Worm (Caenorhabditis elegans): Measurements from ENCODE around the gene ZK353.2.

ZK353.2 gene

ce11 chrIII:8371595-8372305, 26.8 kb upstream of the ZK353.2 start, which contains the start of gene lmbr-1:
lmbr-1 (plus strand) TSS chrIII:8372255.
- peak; percentile 13 for TF ChIP-seq nhr-85 (tag)
- TF ChIP-seq unc-130 (tag; optimal IDR thresholded peaks at IDR 0.05): no peak
- TF ChIP-seq fkh-8 (tag; optimal IDR thresholded peaks at IDR 0.05): no peak
- no peak for TF ChIP-seq efl-1 (optimal IDR thresholded peaks at IDR 0.05)
- TF ChIP-seq efl-1 (GFP tag; optimal IDR thresholded peaks at IDR 0.05 in 1 of 2): peak in 1 of 2 experiments; percentile 46
- peak; percentile 25 for TF ChIP-seq blmp-1 (tag; optimal IDR thresholded peaks at IDR 0.05)
- peak; percentile 93 for TF ChIP-seq dsc-1 (tag; optimal IDR thresholded peaks at IDR 0.05)
- peak; percentile 58 for TF ChIP-seq fkh-4 (tag; optimal IDR thresholded peaks at IDR 0.05; ENCODE audit: borderline replicate concordance)

- TF ChIP-seq rnt-1 (tag; optimal IDR thresholded peaks at IDR 0.05): no peak
- no peak for TF ChIP-seq efl-1 (optimal IDR thresholded peaks at IDR 0.05)
- peak in 1 of 2 experiments; percentile 26 for TF ChIP-seq efl-1 (GFP tag; optimal IDR thresholded peaks at IDR 0.05 in 1 of 2)
These were observed 23.5 kb upstream of the ZK353.2 start, which contains the start of gene met-2 for ce11 chrIII:8375000-8375399. met-2 (plus strand) TSS chrIII:8375300.

DNA sequence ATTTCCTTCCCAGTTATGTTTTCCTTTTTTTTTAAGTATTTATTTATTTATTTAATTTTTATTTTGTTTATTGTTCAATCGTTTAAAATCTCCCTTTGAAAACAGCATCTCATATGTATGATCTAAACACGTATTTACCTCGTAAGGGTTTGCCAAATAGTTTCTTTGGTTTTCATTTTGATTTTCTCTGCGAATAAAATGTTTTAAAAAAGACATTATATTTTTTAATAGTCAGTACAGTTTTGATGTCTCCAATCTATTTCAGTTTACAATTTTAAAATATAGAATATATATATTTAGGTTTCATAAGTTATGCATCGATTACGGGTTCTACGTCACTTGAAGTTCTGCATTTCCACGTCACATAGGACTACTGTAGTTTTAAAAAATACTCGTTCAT, 17.9 kb upstream of the ZK353.2 start, which contains the start of gene R05D3.12:
Gene R05D3.12 (plus strand): TSS at position 301 of the 400 bp plus-strand sequence.
- no peak for TF ChIP-seq sptf-1 (tag; optimal IDR thresholded peaks at IDR 0.05)
- no peak for TF ChIP-seq swsn-7 (tag; optimal IDR thresholded peaks at IDR 0.05)
- no peak for TF ChIP-seq nhr-71 (tag; optimal IDR thresholded peaks at IDR 0.05)
- TF ChIP-seq ets-5 (GFP tag; IDR thresholded peaks at IDR 0.05): no peak
- TF ChIP-seq ztf-11 (tag; optimal IDR thresholded peaks at IDR 0.05): no peak
- TF ChIP-seq grh-1 (GFP tag; IDR thresholded peaks at IDR 0.05): no peak
- TF ChIP-seq unc-86 (tag; optimal IDR thresholded peaks at IDR 0.05): no peak
- TF ChIP-seq irx-1 (tag; optimal IDR thresholded peaks at IDR 0.05): no peak
- no peak for TF ChIP-seq nhr-85 (tag)
- no peak for TF ChIP-seq ceh-63 (GFP tag; optimal IDR thresholded peaks at IDR 0.05)

ce11 chrIII:8389539-8389938, 9.0 kb upstream of the ZK353.2 start, which contains the start of gene ZK353.4:
ZK353.4 (minus strand) TSS chrIII:8389639.
- TF ChIP-seq egl-27 (tag; optimal IDR thresholded peaks at IDR 0.05) (no peak), lir-3 (tag; optimal IDR thresholded peaks at IDR 0.05; ENCODE audit: poor library complexity) (no peak), tlp-1 (tag; optimal IDR thresholded peaks at IDR 0.05) (no peak), ceh-82 (tag; optimal IDR thresholded peaks at IDR 0.05) (no peak), ztf-11 (tag; optimal IDR thresholded peaks at IDR 0.05) (no peak), hpl-2 (GFP tag; optimal IDR thresholded peaks at IDR 0.05) (no peak), lin-35 (GFP tag; optimal IDR thresholded peaks at IDR 0.05) (no peak), hlh-4 (tag; optimal IDR thresholded peaks at IDR 0.05) (no peak), lsy-2 (tag; optimal IDR thresholded peaks at IDR 0.05) (no peak), swsn-7 (tag; optimal IDR thresholded peaks at IDR 0.05) (no peak), fkh-4 (tag; optimal IDR thresholded peaks at IDR 0.05; ENCODE audit: borderline replicate concordance) (no peak), nhr-20 (tag; optimal IDR thresholded peaks at IDR 0.05) (no peak), pqm-1 (tag; optimal IDR thresholded peaks at IDR 0.05) (no peak)

- peak; percentile 3 to 8 for TF ChIP-seq efl-1 (optimal IDR thresholded peaks at IDR 0.05)
- peak in 1 of 2 experiments; percentile 72 for TF ChIP-seq efl-1 (GFP tag; optimal IDR thresholded peaks at IDR 0.05 in 1 of 2)
- no peak for TF ChIP-seq ztf-11 (tag; optimal IDR thresholded peaks at IDR 0.05)
- TF ChIP-seq nhr-71 (tag; optimal IDR thresholded peaks at IDR 0.05): peak; percentile 63
- no peak for TF ChIP-seq mdl-1 (tag; optimal IDR thresholded peaks at IDR 0.05)
- TF ChIP-seq unc-130 (tag; optimal IDR thresholded peaks at IDR 0.05): no peak
- TF ChIP-seq snu-23 (GFP tag; optimal IDR thresholded peaks at IDR 0.05): peak; percentile 47
- TF ChIP-seq ztf-4 (tag; optimal IDR thresholded peaks at IDR 0.05): no peak
- peak; percentile 4 for TF ChIP-seq ces-1 (GFP tag; optimal IDR thresholded peaks at IDR 0.05)
- no peak for TF ChIP-seq pag-3 (tag; optimal IDR thresholded peaks at IDR 0.05; ENCODE audit: borderline replicate concordance, insufficient read depth)
- peak; percentile 3 for TF ChIP-seq xbp-1 (tag; optimal IDR thresholded peaks at IDR 0.05)
- no peak for TF ChIP-seq irx-1 (tag; optimal IDR thresholded peaks at IDR 0.05)
- peak in 1 of 3 experiments; percentile 43 for TF ChIP-seq dpl-1 (GFP tag; optimal IDR thresholded peaks at IDR 0.05)
- no peak for TF ChIP-seq C16A3.4 (tag; optimal IDR thresholded peaks at IDR 0.05)
- TF ChIP-seq egl-13 (tag; optimal IDR thresholded peaks at IDR 0.05): peak; percentile 63
- TF ChIP-seq fkh-10 (GFP tag; optimal IDR thresholded peaks at IDR 0.05): peak; percentile 66
- TF ChIP-seq nhr-85 (tag): no peak
- no peak for TF ChIP-seq unc-98 (GFP tag; IDR thresholded peaks at IDR 0.05)
- peak; percentile 78 for TF ChIP-seq fkh-8 (tag; optimal IDR thresholded peaks at IDR 0.05)
- TF ChIP-seq hpl-2 (GFP tag; optimal IDR thresholded peaks at IDR 0.05): no peak
- TF ChIP-seq pax-3 (tag; optimal IDR thresholded peaks at IDR 0.05): peak; percentile 50
- TF ChIP-seq nhr-11 (tag; optimal IDR thresholded peaks at IDR 0.05): no peak
- TF ChIP-seq hlh-17 (GFP tag; optimal IDR thresholded peaks at IDR 0.05; ENCODE audit: borderline replicate concordance): no peak
These were observed 6.2 kb upstream of the ZK353.2 start for ce11 chrIII:8392307-8392706.

Measured in whole organism, L1 larva.